Worm (Caenorhabditis elegans) whole organism, early embryonic: ENCODE data around the gene cyp-29A2.

Experiments used
- B0310.2 ChIP-seq: sonication (generic microtip); optimal IDR thresholded peaks from 2 replicates; lab custom pipeline; 2016; ENCODE audit warnings: mild to moderate bottlenecking, missing genetic modification characterization, missing compliant biosample characterization
- aly-1 ChIP-seq: sonication (generic microtip); optimal IDR thresholded peaks from 2 replicates; lab custom pipeline; 2016; ENCODE audit warnings: missing genetic modification characterization, missing compliant biosample characterization
- ama-1 ChIP-seq: fragments of 150-350 bp; optimal IDR thresholded peaks from 2 replicates; lab custom pipeline; 2014
- ceh-13 ChIP-seq: fragments of 200-800 bp; sonication (Bioruptor generic); optimal IDR thresholded peaks from 2 replicates; lab custom pipeline; 2018; ENCODE audit warnings: mild to moderate bottlenecking, missing genetic modification characterization, missing compliant biosample characterization
- ceh-36 ChIP-seq: sonication (generic microtip); optimal IDR thresholded peaks from 2 replicates; lab custom pipeline; 2016; ENCODE audit warnings: missing genetic modification characterization, inconsistent platforms, missing compliant biosample characterization
- flt-1 ChIP-seq: fragments of 200-800 bp; sonication (Bioruptor generic); IDR thresholded peaks from 2 replicates; pipeline ENCODE4 v1.3.6; 2022; ENCODE audit warnings: missing genetic modification characterization, missing compliant biosample characterization
- hmbx-1 ChIP-seq: sonication (generic microtip); optimal IDR thresholded peaks from 2 replicates; lab custom pipeline; 2016; ENCODE audit warnings: mild to moderate bottlenecking, missing genetic modification characterization, missing compliant biosample characterization
- hmg-4 ChIP-seq: fragments of 200-800 bp; sonication (Bioruptor generic); optimal IDR thresholded peaks from 2 replicates; lab custom pipeline; 2018; ENCODE audit warnings: mild to moderate bottlenecking, missing genetic modification characterization, missing compliant biosample characterization
- pes-1 ChIP-seq: fragments of 200-800 bp; sonication (Bioruptor generic); IDR thresholded peaks from 2 replicates; pipeline ENCODE4 v1.3.6; 2022; ENCODE audit warnings: missing genetic modification reagents, missing genetic modification characterization, missing compliant biosample characterization
- scrt-1 ChIP-seq: fragments of 200-800 bp; sonication (Bioruptor generic); IDR thresholded peaks from 2 replicates; pipeline ENCODE4 v1.3.6; 2022; ENCODE audit warnings: missing genetic modification characterization, missing compliant biosample characterization
- sea-1 ChIP-seq: fragments of 200-800 bp; sonication (Bioruptor generic); conservative IDR thresholded peaks from 2 replicates; pipeline ENCODE4 v1.3.6; 2022; ENCODE audit warnings: missing genetic modification characterization, missing compliant biosample characterization
- tbx-11 ChIP-seq: fragments of 200-800 bp; sonication (Bioruptor generic); IDR thresholded peaks from 2 replicates; pipeline ENCODE4 v1.3.6; 2022; ENCODE audit warnings: missing genetic modification characterization, missing compliant biosample characterization
- tbx-37 ChIP-seq: fragments of 200-800 bp; sonication (Bioruptor generic); conservative IDR thresholded peaks from 2 replicates; pipeline ENCODE4 v1.3.6; 2022; ENCODE audit warnings: missing genetic modification reagents, missing genetic modification characterization, missing compliant biosample characterization
- tra-4 ChIP-seq: sonication (generic microtip); optimal IDR thresholded peaks from 2 replicates; lab custom pipeline; 2017; ENCODE audit warnings: missing genetic modification characterization, missing compliant biosample characterization

ce11 chrV:11244539-11244938 is 27.2 kb downstream of the cyp-29A2 start, which contains the start of gene mxl-1:
- TF ChIP-seq flt-1 (GFP tag; lab: Robert Waterston, UW) (no peak), ceh-36 (no peak), ama-1 (lab: Kevin White, UChicago) (no peak), scrt-1 (GFP tag; lab: Robert Waterston, UW) (no peak), tbx-37 (GFP tag; lab: Robert Waterston, UW) (no peak), hmg-4 (GFP tag; lab: Kevin White, UChicago) (no peak), pes-1 (GFP tag; lab: Robert Waterston, UW) (no peak), ceh-13 (no peak), sea-1 (GFP tag; lab: Robert Waterston, UW) (no peak), aly-1 (no peak), tbx-11 (GFP tag; lab: Robert Waterston, UW) (no peak), B0310.2 (tag; lab: Kevin White, UChicago) (no peak), hmbx-1 (tag; lab: Kevin White, UChicago) (no peak), tra-4 (tag; lab: Kevin White, UChicago) (no peak)
